Fruit fly (Drosophila melanogaster): ENCODE data around the gene Pglym78.
A peak's percentile ranks its signal among the peaks of the same experiment; 100 is the strongest.

Pglym78 gene

dm6 chr3R:29151621-29152092, 3.6 kb downstream of the Pglym78 start, which contains the start of gene eIF2D (continued):
- TF ChIP-seq cad (GFP tag; optimal IDR thresholded peaks at IDR 0.05), result no peak
- peak; percentile 16 for TF ChIP-seq ewg (GFP tag; optimal IDR thresholded peaks at IDR 0.05)
- peak; percentile 62 for TF ChIP-seq CG13296 (GFP tag; optimal IDR thresholded peaks at IDR 0.05)
- TF ChIP-seq Mad (GFP tag; optimal IDR thresholded peaks at IDR 0.05), result peak; percentile 42
- TF ChIP-seq otp (GFP tag; IDR thresholded peaks at IDR 0.05), result no peak; the same call in 2 of the 3 replicates
- TF ChIP-seq lola (GFP tag; optimal IDR thresholded peaks at IDR 0.05), result peak in 1 of 3 experiments; percentile 52
- TF ChIP-seq CoRest (tag; optimal IDR thresholded peaks at IDR 0.05), result peak; percentile 67
- peak; percentile 36 for TF ChIP-seq CG10543 (GFP tag; optimal IDR thresholded peaks at IDR 0.05)
- TF ChIP-seq CG3726 (GFP tag; IDR thresholded peaks at IDR 0.05), result no peak
- TF ChIP-seq Hand (GFP tag; optimal IDR thresholded peaks at IDR 0.05), result no peak
- peak; percentile 45 for TF ChIP-seq mam (GFP tag; optimal IDR thresholded peaks at IDR 0.05)
- TF ChIP-seq lilli (GFP tag; optimal IDR thresholded peaks at IDR 0.05), result peak; percentile 55
- TF ChIP-seq CG31441 (GFP tag; IDR thresholded peaks at IDR 0.05), result peak; percentile 68
- no peak for TF ChIP-seq vfl (GFP tag; optimal IDR thresholded peaks at IDR 0.05)
- TF ChIP-seq insv (GFP tag; optimal IDR thresholded peaks at IDR 0.05), result peak in 1 of 2 experiments; percentile 41
- TF ChIP-seq CG10209 (GFP tag; optimal IDR thresholded peaks at IDR 0.05), result peak; percentile 23
- TF ChIP-seq ham (GFP tag; IDR thresholded peaks at IDR 0.05), result no peak
- TF ChIP-seq CG14441 (GFP tag; IDR thresholded peaks at IDR 0.05), result peak; percentile 52; the same call in 1 of the 2 replicates
- peak; percentile 45; the same call in 1 of the 2 replicates for TF ChIP-seq stc (GFP tag; IDR thresholded peaks at IDR 0.05)
- 0 out of 2 replicates have a peak, but pooled peaks have one; percentile 31 for TF ChIP-seq Taf1 (GFP tag; IDR thresholded peaks at IDR 0.05)
- 0 out of 2 replicates have a peak, but pooled peaks have one; percentile 34 for TF ChIP-seq CG4360 (GFP tag; IDR thresholded peaks at IDR 0.05)
- TF ChIP-seq mirr (GFP tag; optimal IDR thresholded peaks at IDR 0.05), result no peak
- TF ChIP-seq cato (GFP tag; optimal IDR thresholded peaks at IDR 0.05; ENCODE audit: borderline replicate concordance), result no peak
- no peak for TF ChIP-seq kay (GFP tag; optimal IDR thresholded peaks at IDR 0.05)
- TF ChIP-seq psq (GFP tag; optimal IDR thresholded peaks at IDR 0.05), result no peak
- peak; percentile 28 for TF ChIP-seq jumu (GFP tag; optimal IDR thresholded peaks at IDR 0.05)
- TF ChIP-seq CG9797 (GFP tag; optimal IDR thresholded peaks at IDR 0.05), result no peak
- no peak for TF ChIP-seq Hmx (GFP tag; optimal IDR thresholded peaks at IDR 0.05)
- no peak for TF ChIP-seq dmrt99B (tag; optimal IDR thresholded peaks at IDR 0.05)
- peak; percentile 66 for TF ChIP-seq CG15696 (tag; optimal IDR thresholded peaks at IDR 0.05)
- TF ChIP-seq CG34376 (GFP tag; optimal IDR thresholded peaks at IDR 0.05), result peak; percentile 46
- TF ChIP-seq klu (GFP tag; IDR thresholded peaks at IDR 0.05), result no peak
- TF ChIP-seq hbn (GFP tag; IDR thresholded peaks at IDR 0.05; ENCODE audit: partially characterized antibody), result no peak
- peak; percentile 45 for TF ChIP-seq Sox102F (GFP tag; optimal IDR thresholded peaks at IDR 0.05)
- TF ChIP-seq CG2889 (GFP tag; IDR thresholded peaks at IDR 0.05), result no peak
- peak; percentile 78 for TF ChIP-seq CG11695 (GFP tag; IDR thresholded peaks at IDR 0.05)
- no peak for TF ChIP-seq tio (GFP tag; optimal IDR thresholded peaks at IDR 0.05)
- TF ChIP-seq Vsx1 (GFP tag; optimal IDR thresholded peaks at IDR 0.05), result no peak
- TF ChIP-seq lab (GFP tag; optimal IDR thresholded peaks at IDR 0.05), result peak; percentile 77
- TF ChIP-seq CG11247 (GFP tag; IDR thresholded peaks at IDR 0.05), result peak; percentile 42; the same call in 1 of the 2 replicates
- no peak for TF ChIP-seq Hr78 (GFP tag; optimal IDR thresholded peaks at IDR 0.05)
- no peak for TF ChIP-seq gsb-n (tag; optimal IDR thresholded peaks at IDR 0.05)
- TF ChIP-seq CG2712 (tag; optimal IDR thresholded peaks at IDR 0.05), result peak; percentile 78
- 0 out of 2 replicates have a peak, but pooled peaks have one; percentile 48 for TF ChIP-seq Rx (GFP tag; IDR thresholded peaks at IDR 0.05)
- TF ChIP-seq twi (tag; optimal IDR thresholded peaks at IDR 0.05), result peak; percentile 55
- no peak for TF ChIP-seq oc (tag; optimal IDR thresholded peaks at IDR 0.05)
- peak; percentile 12 for TF ChIP-seq CG1233 (GFP tag; optimal IDR thresholded peaks at IDR 0.05)
- TF ChIP-seq ken (GFP tag; IDR thresholded peaks at IDR 0.05), result 0 out of 3 replicates have a peak, but pooled peaks have one; percentile 49
- no peak for TF ChIP-seq ssp (GFP tag; IDR thresholded peaks at IDR 0.05)

All from whole organism, embryonic.